Worm (Caenorhabditis elegans) whole organism, L3 larva: Measurements from ENCODE around the gene Y54E2A.8.

Experiments used
- ZK546.5 ChIP-seq: sonication (generic microtip); optimal IDR thresholded peaks from 2 replicates; lab custom pipeline; 2017; ENCODE audit warnings: missing biosample characterization, missing genetic modification characterization
- ceh-82 ChIP-seq: fragments of 150-350 bp; optimal IDR thresholded peaks from 2 replicates; lab custom pipeline; 2014; ENCODE audit warnings: missing biosample characterization, missing genetic modification characterization
- ceh-9 ChIP-seq: sonication (generic microtip); optimal IDR thresholded peaks from 2 replicates; lab custom pipeline; 2018; ENCODE audit warnings: missing biosample characterization, missing genetic modification characterization
- daf-12 ChIP-seq: fragments of 150-350 bp; optimal IDR thresholded peaks from 2 replicates; lab custom pipeline; 2014; ENCODE audit warnings: missing biosample characterization, missing genetic modification reagents, missing genetic modification characterization
- egl-27 ChIP-seq: sonication (generic microtip); optimal IDR thresholded peaks from 4 replicates; lab custom pipeline; 2017; ENCODE audit warnings: missing biosample characterization, missing genetic modification reagents, missing genetic modification characterization
- egl-5 ChIP-seq: fragments of 150-350 bp; optimal IDR thresholded peaks from 2 replicates; lab custom pipeline; 2017; ENCODE audit warnings: missing biosample characterization, missing genetic modification reagents, missing genetic modification characterization, inconsistent platforms
- elt-2 ChIP-seq: sonication (generic microtip); optimal IDR thresholded peaks from 2 replicates; lab custom pipeline; 2016; ENCODE audit warnings: missing genetic modification reagents, mild to moderate bottlenecking, missing genetic modification characterization, missing compliant biosample characterization
- elt-3 ChIP-seq, 3 experiments: fragments of 150-350 bp in 1 of 3; sonication (generic microtip) in 2 of 3; optimal IDR thresholded peaks; 2 replicates in 2 of 3; 4 replicates in 1 of 3; lab custom pipeline; 2014 to 2017; ENCODE audit warnings: missing biosample characterization in 3 of 3, missing genetic modification characterization in 3 of 3
- eor-1 ChIP-seq, 2 experiments: fragments of 150-350 bp; optimal IDR thresholded peaks; 2 replicates each; lab custom pipeline; 2014 to 2018; ENCODE audit warnings: missing biosample characterization in 2 of 2, missing genetic modification characterization in 2 of 2
- fkh-2 ChIP-seq: fragments of 150-350 bp; optimal IDR thresholded peaks from 2 replicates; lab custom pipeline; 2014; ENCODE audit warnings: missing biosample characterization, missing genetic modification reagents, missing genetic modification characterization
- fos-1 ChIP-seq: fragments of 150-350 bp; optimal IDR thresholded peaks from 2 replicates; lab custom pipeline; 2014; ENCODE audit warnings: missing biosample characterization, missing genetic modification characterization
- hmg-11 ChIP-seq: sonication (generic microtip); optimal IDR thresholded peaks from 2 replicates; lab custom pipeline; 2016; ENCODE audit warnings: missing genetic modification characterization, missing compliant biosample characterization
- jun-1 ChIP-seq: fragments of 150-350 bp; optimal IDR thresholded peaks from 2 replicates; lab custom pipeline; 2014; ENCODE audit warnings: missing biosample characterization, missing genetic modification reagents, missing genetic modification characterization
- lin-15B ChIP-seq: fragments of 150-350 bp; optimal IDR thresholded peaks from 2 replicates; lab custom pipeline; 2014; ENCODE audit warnings: missing biosample characterization, missing genetic modification characterization
- lin-39 ChIP-seq: fragments of 150-350 bp; optimal IDR thresholded peaks from 2 replicates; lab custom pipeline; 2018; ENCODE audit warnings: missing biosample characterization, missing genetic modification reagents, missing genetic modification characterization
- mdl-1 ChIP-seq: fragments of 150-350 bp; optimal IDR thresholded peaks from 2 replicates; lab custom pipeline; 2014; ENCODE audit warnings: missing biosample characterization, missing genetic modification characterization
- mml-1 ChIP-seq: fragments of 150-350 bp; sonication (generic microtip); optimal IDR thresholded peaks from 3 replicates; lab custom pipeline; 2014; ENCODE audit warnings: missing biosample characterization, missing genetic modification characterization
- nfya-1 ChIP-seq: sonication (generic microtip); optimal IDR thresholded peaks from 2 replicates; lab custom pipeline; 2017; ENCODE audit warnings: missing genetic modification characterization, mild to moderate bottlenecking, missing compliant biosample characterization, antibody characterized with exemption, moderate library complexity; ENCODE audit not compliant: insufficient read depth
- nhr-12 ChIP-seq: fragments of 150-350 bp; optimal IDR thresholded peaks from 2 replicates; lab custom pipeline; 2014; ENCODE audit warnings: missing biosample characterization, missing genetic modification characterization
- nhr-23 ChIP-seq: fragments of 150-350 bp; optimal IDR thresholded peaks from 2 replicates; lab custom pipeline; 2014; ENCODE audit warnings: missing biosample characterization, missing genetic modification reagents, missing genetic modification characterization
- nhr-237 ChIP-seq: fragments of 150-350 bp; optimal IDR thresholded peaks from 2 replicates; lab custom pipeline; 2014; ENCODE audit warnings: missing biosample characterization, missing genetic modification characterization
- nhr-25 ChIP-seq: sonication (generic microtip); optimal IDR thresholded peaks from 2 replicates; lab custom pipeline; 2017; ENCODE audit warnings: missing biosample characterization, missing genetic modification characterization
- nhr-28 ChIP-seq: fragments of 150-350 bp; optimal IDR thresholded peaks from 2 replicates; lab custom pipeline; 2014; ENCODE audit warnings: missing biosample characterization, missing genetic modification characterization
- nhr-43 ChIP-seq: sonication (generic microtip); optimal IDR thresholded peaks from 2 replicates; lab custom pipeline; 2016; ENCODE audit warnings: mild to moderate bottlenecking, missing genetic modification characterization, missing compliant biosample characterization; ENCODE audit not compliant: poor library complexity, severe bottlenecking
- nhr-76 ChIP-seq: fragments of 150-350 bp; sonication (generic microtip); optimal IDR thresholded peaks from 5 replicates; lab custom pipeline; 2014; ENCODE audit warnings: missing biosample characterization, missing genetic modification characterization
- nhr-77 ChIP-seq: fragments of 150-350 bp; optimal IDR thresholded peaks from 2 replicates; lab custom pipeline; 2014; ENCODE audit warnings: missing biosample characterization, missing genetic modification characterization
- pha-4 ChIP-seq: fragments of 150-350 bp; optimal IDR thresholded peaks from 2 replicates; lab custom pipeline; 2014; ENCODE audit warnings: missing biosample characterization, missing genetic modification reagents, missing genetic modification characterization
- pqm-1 ChIP-seq: fragments of 150-350 bp; optimal IDR thresholded peaks from 2 replicates; lab custom pipeline; 2017; ENCODE audit warnings: missing biosample characterization, missing genetic modification characterization, inconsistent platforms
- skn-1 ChIP-seq: fragments of 150-350 bp; optimal IDR thresholded peaks from 2 replicates; lab custom pipeline; 2014; ENCODE audit warnings: missing biosample characterization, missing genetic modification characterization
- unc-39 ChIP-seq: sonication (generic microtip); optimal IDR thresholded peaks from 4 replicates; lab custom pipeline; 2017; ENCODE audit warnings: missing biosample characterization, missing genetic modification characterization
- ztf-11 ChIP-seq: fragments of 150-350 bp; optimal IDR thresholded peaks from 2 replicates; lab custom pipeline; 2014; ENCODE audit warnings: missing biosample characterization, missing genetic modification characterization
- ztf-4 ChIP-seq: fragments of 150-350 bp; optimal IDR thresholded peaks from 2 replicates; lab custom pipeline; 2014; ENCODE audit warnings: missing biosample characterization, missing genetic modification characterization

Gene Y54E2A.8

DNA sequence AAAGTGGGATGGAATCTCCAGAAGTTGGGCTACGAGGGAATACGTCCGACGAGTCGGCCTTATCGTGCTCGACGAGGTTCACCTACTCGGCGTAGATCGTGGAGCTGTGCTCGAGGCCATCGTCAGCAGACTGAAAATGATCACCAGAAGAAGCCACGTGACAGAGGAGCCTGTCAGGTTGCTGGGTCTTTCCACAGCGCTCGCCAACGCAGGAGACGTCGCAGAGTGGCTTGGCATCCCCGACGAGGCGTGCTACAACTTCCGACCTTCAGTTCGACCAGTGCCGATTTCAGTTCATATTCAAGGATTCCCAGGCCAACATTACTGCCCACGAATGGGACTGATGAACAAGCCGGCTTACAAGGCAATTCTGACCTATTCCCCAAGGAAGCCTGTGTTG, 7.0 kb upstream of the Y54E2A.8 start (continued):
- no peak for TF ChIP-seq hmg-11 (tag; lab: Kevin White, UChicago)
- no peak for TF ChIP-seq elt-3 (tag; optimal IDR thresholded peaks at IDR 0.05; lab: Kevin White, UChicago)

DNA sequence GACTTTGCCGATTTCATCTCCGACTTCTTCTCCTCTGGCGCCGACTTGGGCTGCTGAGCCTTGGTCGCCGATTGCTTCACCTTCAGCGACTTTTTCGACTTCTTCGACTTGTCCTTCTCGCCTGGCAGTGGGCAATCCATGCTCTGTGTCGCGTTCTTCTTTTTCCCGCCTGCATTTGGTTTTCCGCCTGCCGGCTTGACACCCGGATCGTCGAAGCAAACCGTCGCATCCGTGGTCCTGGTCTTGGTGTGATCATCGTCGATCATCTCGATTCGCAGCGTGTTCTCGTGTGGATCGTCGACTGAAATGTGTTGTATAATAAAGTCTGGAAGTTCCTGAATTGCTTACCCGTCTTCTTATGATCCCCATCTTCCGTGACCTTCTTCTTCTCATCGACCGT, 6.0 kb upstream of the Y54E2A.8 start:
- TF ChIP-seq nhr-237 (tag; lab: Kevin White, UChicago) (no peak), nhr-43 (no peak), nhr-28 (tag; lab: Kevin White, UChicago) (no peak), nhr-25 (tag; lab: Kevin White, UChicago) (no peak), nhr-76 (tag; lab: Kevin White, UChicago) (no peak), mdl-1 (tag; lab: Kevin White, UChicago) (no peak), lin-15B (no peak), pqm-1 (tag; lab: Kevin White, UChicago) (no peak), ceh-9 (no peak), mml-1 (tag; lab: Kevin White, UChicago) (no peak), ceh-82 (tag; lab: Kevin White, UChicago) (no peak), fkh-2 (tag; lab: Kevin White, UChicago) (no peak), nhr-77 (no peak), nfya-1 (tag; lab: Kevin White, UChicago) (no peak), egl-5 (no peak), skn-1 (tag; lab: Kevin White, UChicago) (no peak), hmg-11 (tag; lab: Kevin White, UChicago) (no peak), eor-1 (tag; optimal IDR thresholded peaks at IDR 0.05; lab: Kevin White, UChicago) (no peak)

ce11 chrII:14772956-14773788, 5.0 kb upstream of the Y54E2A.8 start, which contains the start of gene Y54E2A.7:
Y54E2A.7 (minus strand) TSS chrII:14773006.
- TF ChIP-seq ztf-4 (tag; lab: Kevin White, UChicago) (no peak), nhr-28 (tag; lab: Kevin White, UChicago) (no peak), egl-27 (tag; lab: Kevin White, UChicago) (no peak), eor-1 (tag; optimal IDR thresholded peaks at IDR 0.05; lab: Kevin White, UChicago) (no peak), egl-5 (no peak), nhr-12 (tag; lab: Kevin White, UChicago) (no peak), ztf-11 (tag; lab: Kevin White, UChicago) (no peak), fkh-2 (tag; lab: Kevin White, UChicago) (no peak), nhr-25 (tag; lab: Kevin White, UChicago) (no peak), nfya-1 (tag; lab: Kevin White, UChicago) (no peak), ceh-82 (tag; lab: Kevin White, UChicago) (no peak), mdl-1 (tag; lab: Kevin White, UChicago) (no peak)

DNA sequence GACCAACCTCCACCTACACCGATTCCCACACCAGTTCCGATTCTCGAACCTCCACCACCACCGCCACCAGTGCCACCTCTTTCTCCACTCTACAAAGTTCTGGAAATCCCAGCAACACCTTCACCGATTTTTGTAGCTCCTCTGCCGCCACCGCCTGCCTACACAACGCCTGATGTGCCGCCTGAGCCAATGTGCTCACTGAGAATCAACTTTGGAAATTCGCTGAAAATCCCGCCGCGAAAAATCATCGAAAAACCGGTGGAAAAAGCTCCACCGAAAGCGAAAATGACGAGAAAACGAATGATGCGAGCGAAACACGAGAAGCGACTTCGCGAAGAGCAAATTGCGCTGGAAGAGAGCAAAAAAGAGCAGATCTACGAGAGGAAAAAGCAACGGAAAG, 1.7 kb downstream of the Y54E2A.8 start:
- TF ChIP-seq daf-12 (tag; lab: Kevin White, UChicago) (no peak), unc-39 (tag; lab: Kevin White, UChicago) (no peak), mdl-1 (tag; lab: Kevin White, UChicago) (no peak), skn-1 (tag; lab: Kevin White, UChicago) (no peak), ceh-82 (tag; lab: Kevin White, UChicago) (no peak), pqm-1 (tag; lab: Kevin White, UChicago) (no peak), nhr-43 (no peak), pha-4 (tag; lab: Kevin White, UChicago) (no peak), nhr-28 (tag; lab: Kevin White, UChicago) (no peak), ZK546.5 (tag; lab: Kevin White, UChicago) (no peak), nhr-77 (no peak), nhr-23 (tag; lab: Kevin White, UChicago) (no peak), fos-1 (tag; lab: Kevin White, UChicago) (no peak), hmg-11 (tag; lab: Kevin White, UChicago) (no peak), fkh-2 (tag; lab: Kevin White, UChicago) (no peak)

- TF ChIP-seq mml-1 (tag; lab: Kevin White, UChicago) (no peak), ztf-4 (tag; lab: Kevin White, UChicago) (no peak), nhr-237 (tag; lab: Kevin White, UChicago) (no peak), elt-2 (tag; lab: Kevin White, UChicago) (no peak), jun-1 (tag; lab: Kevin White, UChicago) (no peak), lin-39 (tag; lab: Kevin White, UChicago) (no peak), lin-15B (no peak)
- TF ChIP-seq, all 47 proteins: peak for 0
Observed at ce11 chrII:14785906-14786305, 7.8 kb downstream of the Y54E2A.8 start, which contains the start of gene Y54E2A.9. Y54E2A.9 (minus strand) TSS chrII:14786006.
